Worm (Caenorhabditis elegans) whole organism, late embryonic: Measurements from ENCODE around the gene dhs-28.

Experiments used
- C08G9.2 ChIP-seq: sonication (generic microtip); optimal IDR thresholded peaks from 2 replicates; lab custom pipeline; 2016; ENCODE audit warnings: mild to moderate bottlenecking, missing genetic modification characterization, moderate library complexity, missing compliant biosample characterization
- F13H6.1 ChIP-seq: sonication (generic microtip); optimal IDR thresholded peaks from 2 replicates; lab custom pipeline; 2016; ENCODE audit warnings: missing genetic modification characterization, missing compliant biosample characterization
- K02D7.2 ChIP-seq: sonication (generic microtip); optimal IDR thresholded peaks from 2 replicates; lab custom pipeline; 2017; ENCODE audit warnings: mild to moderate bottlenecking, missing genetic modification characterization, missing compliant biosample characterization
- T23F11.4 ChIP-seq: fragments of 200-800 bp; sonication (Bioruptor generic); optimal IDR thresholded peaks from 2 replicates; lab custom pipeline; 2018; ENCODE audit warnings: mild to moderate bottlenecking, missing genetic modification characterization, missing compliant biosample characterization
- Y22D7AL.16 ChIP-seq: sonication (generic microtip); optimal IDR thresholded peaks from 2 replicates; lab custom pipeline; 2016; ENCODE audit warnings: missing genetic modification characterization, missing compliant biosample characterization
- ceh-14 ChIP-seq: sonication (generic microtip); optimal IDR thresholded peaks from 2 replicates; lab custom pipeline; 2016; ENCODE audit warnings: missing genotype, missing genetic modification characterization, missing compliant biosample characterization
- ceh-18 ChIP-seq: sonication (generic microtip); optimal IDR thresholded peaks from 2 replicates; lab custom pipeline; 2016; ENCODE audit warnings: missing genetic modification characterization, missing compliant biosample characterization
- ceh-19 ChIP-seq: fragments of 200-800 bp; sonication (Bioruptor generic); optimal IDR thresholded peaks from 2 replicates; lab custom pipeline; 2018; ENCODE audit warnings: mild to moderate bottlenecking, missing genetic modification characterization, missing compliant biosample characterization
- ceh-2 ChIP-seq: sonication (generic microtip); optimal IDR thresholded peaks from 2 replicates; lab custom pipeline; 2016; ENCODE audit warnings: missing genotype, missing genetic modification characterization, missing compliant biosample characterization
- ceh-22 ChIP-seq: sonication (generic microtip); optimal IDR thresholded peaks from 2 replicates; lab custom pipeline; 2017; ENCODE audit warnings: missing biosample characterization, missing genetic modification characterization
- ceh-31 ChIP-seq: sonication (generic microtip); optimal IDR thresholded peaks from 2 replicates; lab custom pipeline; 2016; ENCODE audit warnings: missing genetic modification characterization, missing compliant biosample characterization
- ceh-34 ChIP-seq: sonication (generic microtip); optimal IDR thresholded peaks from 2 replicates; lab custom pipeline; 2016; ENCODE audit warnings: mild to moderate bottlenecking, missing genetic modification characterization, missing compliant biosample characterization
- ceh-45 ChIP-seq: fragments of 200-800 bp; sonication (Bioruptor generic); IDR thresholded peaks from 2 replicates; pipeline ENCODE4 v1.3.6; 2022; ENCODE audit warnings: missing genetic modification reagents, missing genetic modification characterization, missing compliant biosample characterization
- ceh-48 ChIP-seq: sonication (generic microtip); optimal IDR thresholded peaks from 2 replicates; lab custom pipeline; 2016; ENCODE audit warnings: missing genetic modification characterization, inconsistent platforms, missing compliant biosample characterization
- ceh-6 ChIP-seq: fragments of 200-800 bp; sonication (Bioruptor generic); optimal IDR thresholded peaks from 2 replicates; lab custom pipeline; 2018; ENCODE audit warnings: mild to moderate bottlenecking, missing genetic modification characterization, missing compliant biosample characterization
- ceh-9 ChIP-seq: sonication (generic microtip); optimal IDR thresholded peaks from 2 replicates; lab custom pipeline; 2016; ENCODE audit warnings: mild to moderate bottlenecking, missing genetic modification characterization, inconsistent platforms, missing compliant biosample characterization
- che-1 ChIP-seq: sonication (generic microtip); optimal IDR thresholded peaks from 2 replicates; lab custom pipeline; 2016; ENCODE audit warnings: mild to moderate bottlenecking, missing genetic modification characterization, missing compliant biosample characterization
- elt-2 ChIP-seq: sonication (generic microtip); optimal IDR thresholded peaks from 2 replicates; lab custom pipeline; 2016; ENCODE audit warnings: missing genetic modification reagents, missing genetic modification characterization, missing compliant biosample characterization
- elt-4 ChIP-seq: sonication (generic microtip); optimal IDR thresholded peaks from 2 replicates; lab custom pipeline; 2016; ENCODE audit warnings: missing genetic modification characterization, missing compliant biosample characterization
- ets-4 ChIP-seq: sonication (generic microtip); optimal IDR thresholded peaks from 2 replicates; lab custom pipeline; 2016; ENCODE audit warnings: missing genetic modification characterization, missing compliant biosample characterization
- eyg-1 ChIP-seq: sonication (generic microtip); optimal IDR thresholded peaks from 2 replicates; lab custom pipeline; 2016; ENCODE audit warnings: missing genotype, missing genetic modification characterization, missing compliant biosample characterization
- fkh-10 ChIP-seq: fragments of 150-350 bp; optimal IDR thresholded peaks from 2 replicates; lab custom pipeline; 2014; ENCODE audit warnings: missing biosample characterization, missing genetic modification reagents, missing genetic modification characterization
- gmeb-2 ChIP-seq: sonication (generic microtip); optimal IDR thresholded peaks from 2 replicates; lab custom pipeline; 2016; ENCODE audit warnings: missing genetic modification characterization, inconsistent platforms, missing compliant biosample characterization
- hlh-13 ChIP-seq: fragments of 200-800 bp; sonication (Bioruptor generic); optimal IDR thresholded peaks from 2 replicates; lab custom pipeline; 2018; ENCODE audit warnings: mild to moderate bottlenecking, missing genetic modification characterization, missing compliant biosample characterization
- hlh-15 ChIP-seq: sonication (generic microtip); optimal IDR thresholded peaks from 2 replicates; lab custom pipeline; 2016; ENCODE audit warnings: missing genetic modification characterization, missing compliant biosample characterization
- hlh-30 ChIP-seq: sonication (generic microtip); optimal IDR thresholded peaks from 2 replicates; lab custom pipeline; 2017; ENCODE audit warnings: antibody characterized with exemption, missing genetic modification characterization, missing compliant biosample characterization; ENCODE audit not compliant: insufficient read depth
- lim-6 ChIP-seq: sonication (generic microtip); optimal IDR thresholded peaks from 2 replicates; lab custom pipeline; 2016; ENCODE audit warnings: missing genetic modification characterization, missing compliant biosample characterization
- madf-2 ChIP-seq: sonication (generic microtip); optimal IDR thresholded peaks from 2 replicates; lab custom pipeline; 2017; ENCODE audit warnings: missing genetic modification characterization, missing compliant biosample characterization
- nfya-1 ChIP-seq: sonication (generic microtip); optimal IDR thresholded peaks from 2 replicates; lab custom pipeline; 2017; ENCODE audit warnings: missing genetic modification characterization, mild to moderate bottlenecking, missing compliant biosample characterization, antibody characterized with exemption, moderate library complexity
- nhr-11 ChIP-seq: fragments of 150-350 bp; optimal IDR thresholded peaks from 2 replicates; lab custom pipeline; 2014; ENCODE audit warnings: missing biosample characterization, missing genetic modification characterization
- nhr-232 ChIP-seq: sonication (generic microtip); optimal IDR thresholded peaks from 2 replicates; lab custom pipeline; 2016; ENCODE audit warnings: missing genetic modification characterization, missing compliant biosample characterization
- odd-2 ChIP-seq: sonication (generic microtip); optimal IDR thresholded peaks from 2 replicates; lab custom pipeline; 2017; ENCODE audit warnings: antibody characterized with exemption, mild to moderate bottlenecking, missing genetic modification characterization, missing compliant biosample characterization
- pag-3 ChIP-seq: sonication (generic microtip); optimal IDR thresholded peaks from 2 replicates; lab custom pipeline; 2016; ENCODE audit warnings: missing compliant biosample characterization, missing genetic modification characterization, borderline replicate concordance
- pqm-1 ChIP-seq: sonication (generic microtip); optimal IDR thresholded peaks from 2 replicates; lab custom pipeline; 2016; ENCODE audit warnings: missing genetic modification characterization, missing compliant biosample characterization
- pros-1 ChIP-seq: fragments of 150-350 bp; optimal IDR thresholded peaks from 2 replicates; lab custom pipeline; 2014; ENCODE audit warnings: missing biosample characterization, missing genetic modification reagents, missing genetic modification characterization
- sdc-2 ChIP-seq: sonication (generic microtip); optimal IDR thresholded peaks from 2 replicates; lab custom pipeline; 2016; ENCODE audit warnings: missing genotype, missing genetic modification characterization, missing compliant biosample characterization
- sox-2 ChIP-seq: fragments of 200-800 bp; sonication (Bioruptor generic); IDR thresholded peaks from 2 replicates; pipeline ENCODE4 v1.3.6; 2022; ENCODE audit warnings: missing genetic modification reagents, missing genetic modification characterization, missing compliant biosample characterization
- unc-42 ChIP-seq: sonication (generic microtip); optimal IDR thresholded peaks from 2 replicates; lab custom pipeline; 2016; ENCODE audit warnings: missing genotype, missing genetic modification characterization, missing compliant biosample characterization
- unc-86 ChIP-seq: sonication (generic microtip); optimal IDR thresholded peaks from 2 replicates; lab custom pipeline; 2016; ENCODE audit warnings: missing genetic modification characterization, missing compliant biosample characterization
- zip-5 ChIP-seq: sonication (generic microtip); optimal IDR thresholded peaks from 2 replicates; lab custom pipeline; 2016; ENCODE audit warnings: missing genetic modification characterization, missing compliant biosample characterization

dhs-28 gene

ce11 chrX:6836065-6836527 is 17.9 kb downstream of the dhs-28 start, which contains the start of gene F41B4.3:
Gene F41B4.3 (minus strand): TSS chrX:6836115.
- no peak for TF ChIP-seq ceh-19 (GFP tag; lab: Kevin White, UChicago)
- no peak for TF ChIP-seq hlh-15 (tag; lab: Kevin White, UChicago)
- TF ChIP-seq ceh-14 (tag; lab: Kevin White, UChicago) = no peak
- no peak for TF ChIP-seq zip-5 (tag; lab: Kevin White, UChicago)
- no peak for TF ChIP-seq gmeb-2 (tag; lab: Kevin White, UChicago)
- no peak for TF ChIP-seq hlh-30
- TF ChIP-seq ceh-45 (GFP tag; lab: Robert Waterston, UW) = no peak
- no peak for TF ChIP-seq pag-3
- TF ChIP-seq C08G9.2 (tag; lab: Kevin White, UChicago) = no peak
- no peak for TF ChIP-seq sdc-2 (tag; lab: Kevin White, UChicago)
- TF ChIP-seq ceh-22 (tag; lab: Kevin White, UChicago) = no peak

ce11 chrX:6840670-6841308 is 22.6 kb downstream of the dhs-28 start, which contains the start of the genes glr-6 and asg-2:
Gene glr-6 (minus strand): TSS chrX:6840720.
Gene asg-2 (plus strand): TSS chrX:6841258.
- TF ChIP-seq fkh-10 (no peak), zip-5 (tag; lab: Kevin White, UChicago) (no peak), T23F11.4 (GFP tag; lab: Kevin White, UChicago) (no peak), pros-1 (tag; lab: Kevin White, UChicago) (no peak), ceh-18 (tag; lab: Kevin White, UChicago) (peak; percentile 20), F13H6.1 (tag; lab: Kevin White, UChicago) (no peak), ceh-14 (tag; lab: Kevin White, UChicago) (no peak), pqm-1 (tag; lab: Kevin White, UChicago) (no peak), madf-2 (tag; lab: Kevin White, UChicago) (no peak), unc-42 (tag; lab: Kevin White, UChicago) (peak; percentile 21), nfya-1 (tag; lab: Kevin White, UChicago) (peak; percentile 61), eyg-1 (tag; lab: Kevin White, UChicago) (no peak), odd-2 (tag; lab: Kevin White, UChicago) (no peak), sox-2 (GFP tag; lab: Robert Waterston, UW) (no peak), elt-2 (peak; percentile 3), hlh-30 (no peak), nhr-232 (tag; lab: Kevin White, UChicago) (no peak), hlh-13 (GFP tag; lab: Kevin White, UChicago) (no peak), lim-6 (no peak), che-1 (tag; lab: Kevin White, UChicago) (no peak), ceh-6 (GFP tag; lab: Kevin White, UChicago) (no peak), ceh-9 (no peak), hlh-15 (tag; lab: Kevin White, UChicago) (no peak), ets-4 (tag; lab: Kevin White, UChicago) (peak; percentile 24), K02D7.2 (tag; lab: Kevin White, UChicago) (no peak), elt-4 (tag; lab: Kevin White, UChicago) (no peak), ceh-31 (tag; lab: Kevin White, UChicago) (peak; percentile 50), ceh-48 (peak; percentile 76), unc-86 (no peak), ceh-34 (tag; lab: Kevin White, UChicago) (peak; percentile 22), Y22D7AL.16 (no peak), ceh-2 (no peak), nhr-11 (tag; lab: Kevin White, UChicago) (no peak)
